Worm (Caenorhabditis elegans): ENCODE data around the gene lipl-2.

The lipl-2 gene

ce11 chrV:9771311-9771710 is 20.1 kb upstream of the lipl-2 start:
- TF ChIP-seq C38D4.7 (GFP tag; optimal IDR thresholded peaks at IDR 0.05): no peak
- no peak for TF ChIP-seq F13H6.1 (tag; optimal IDR thresholded peaks at IDR 0.05)
- TF ChIP-seq ref-2 (tag; optimal IDR thresholded peaks at IDR 0.05): no peak
- TF ChIP-seq Y22D7AL.16 (tag; optimal IDR thresholded peaks at IDR 0.05): no peak
- no peak for TF ChIP-seq che-1 (tag; optimal IDR thresholded peaks at IDR 0.05)
- no peak for TF ChIP-seq ceh-48 (tag; optimal IDR thresholded peaks at IDR 0.05)
- no peak for TF ChIP-seq unc-3 (GFP tag; conservative IDR thresholded peaks at IDR 0.05)
- no peak for TF ChIP-seq unc-3 (tag; optimal IDR thresholded peaks at IDR 0.05)
- no peak for TF ChIP-seq madf-2 (tag; optimal IDR thresholded peaks at IDR 0.05)

ce11 chrV:9771970-9772369 is 19.4 kb upstream of the lipl-2 start, which contains the start of gene F46B6.2:
Gene F46B6.2, plus strand, starts transcription at chrV:9772285.
- TF ChIP-seq ets-4 (tag; optimal IDR thresholded peaks at IDR 0.05) (no peak), hlh-13 (GFP tag; optimal IDR thresholded peaks at IDR 0.05) (no peak), che-1 (tag; optimal IDR thresholded peaks at IDR 0.05) (no peak), unc-55 (GFP tag; optimal IDR thresholded peaks at IDR 0.05) (no peak), ahr-1 (tag; optimal IDR thresholded peaks at IDR 0.05) (no peak), nhr-11 (tag; optimal IDR thresholded peaks at IDR 0.05) (no peak), K02D7.2 (tag; optimal IDR thresholded peaks at IDR 0.05) (no peak), ama-1 (optimal IDR thresholded peaks at IDR 0.05) (no peak), pros-1 (tag; optimal IDR thresholded peaks at IDR 0.05) (no peak)

- TF ChIP-seq ceh-18 (tag; optimal IDR thresholded peaks at IDR 0.05) (no peak), ceh-19 (GFP tag; optimal IDR thresholded peaks at IDR 0.05) (no peak), ztf-16 (tag; optimal IDR thresholded peaks at IDR 0.05) (no peak), hlh-6 (tag; optimal IDR thresholded peaks at IDR 0.05) (no peak), lin-11 (tag; optimal IDR thresholded peaks at IDR 0.05) (no peak), sdc-2 (tag; optimal IDR thresholded peaks at IDR 0.05) (no peak), ceh-45 (GFP tag; IDR thresholded peaks at IDR 0.05) (no peak), sox-4 (tag; optimal IDR thresholded peaks at IDR 0.05) (no peak), fkh-6 (tag; optimal IDR thresholded peaks at IDR 0.05) (no peak), sox-2 (GFP tag; IDR thresholded peaks at IDR 0.05) (no peak)
Measured at ce11 chrV:9775734-9776133, 15.6 kb upstream of the lipl-2 start, which contains the start of gene F46B6.12. Gene F46B6.12, minus strand, starts transcription at chrV:9775834.

- no peak for TF ChIP-seq sdc-2 (tag; optimal IDR thresholded peaks at IDR 0.05)
- TF ChIP-seq rnt-1 (tag; optimal IDR thresholded peaks at IDR 0.05): no peak
- TF ChIP-seq F13H6.1 (tag; optimal IDR thresholded peaks at IDR 0.05): no peak
- no peak for TF ChIP-seq sox-4 (tag; optimal IDR thresholded peaks at IDR 0.05)
- TF ChIP-seq ceh-9 (tag; optimal IDR thresholded peaks at IDR 0.05): no peak
- TF ChIP-seq ahr-1 (tag; optimal IDR thresholded peaks at IDR 0.05): no peak
- TF ChIP-seq pat-9 (tag; optimal IDR thresholded peaks at IDR 0.05): no peak
- no peak for TF ChIP-seq ets-4 (tag; optimal IDR thresholded peaks at IDR 0.05)
- TF ChIP-seq pha-4 (tag; optimal IDR thresholded peaks at IDR 0.05): no peak
- TF ChIP-seq mec-3 (tag; optimal IDR thresholded peaks at IDR 0.05; ENCODE audit: borderline replicate concordance): no peak
- TF ChIP-seq lim-6 (tag; optimal IDR thresholded peaks at IDR 0.05): no peak
- no peak for TF ChIP-seq unc-55 (GFP tag; optimal IDR thresholded peaks at IDR 0.05)
- no peak for TF ChIP-seq pax-1 (tag; optimal IDR thresholded peaks at IDR 0.05)
Measured at ce11 chrV:9777645-9778044, 13.7 kb upstream of the lipl-2 start, which contains the start of gene smg-4. Gene smg-4, minus strand, starts transcription at chrV:9777745.

- TF ChIP-seq rnt-1 (tag; optimal IDR thresholded peaks at IDR 0.05) (no peak), hlh-15 (tag; optimal IDR thresholded peaks at IDR 0.05) (no peak), che-1 (tag; optimal IDR thresholded peaks at IDR 0.05) (no peak), ceh-22 (tag; optimal IDR thresholded peaks at IDR 0.05) (no peak), ceh-30 (tag; optimal IDR thresholded peaks at IDR 0.05) (no peak), nhr-11 (tag; optimal IDR thresholded peaks at IDR 0.05) (no peak), ceh-34 (tag; optimal IDR thresholded peaks at IDR 0.05) (no peak), dve-1 (tag; optimal IDR thresholded peaks at IDR 0.05) (no peak), ceh-31 (tag; optimal IDR thresholded peaks at IDR 0.05) (no peak), elt-4 (tag; optimal IDR thresholded peaks at IDR 0.05) (no peak), npax-4 (tag; optimal IDR thresholded peaks at IDR 0.05) (no peak), fkh-6 (tag; optimal IDR thresholded peaks at IDR 0.05) (no peak), syd-9 (tag; optimal IDR thresholded peaks at IDR 0.05) (no peak)
Measured at ce11 chrV:9779418-9779817, 11.9 kb upstream of the lipl-2 start, which contains the start of gene F46B6.4. Gene F46B6.4, minus strand, starts transcription at chrV:9779518.
